Fruit fly (Drosophila melanogaster): Measurements from ENCODE around the gene Kap-alpha3.

Kap-alpha3 gene

DNA sequence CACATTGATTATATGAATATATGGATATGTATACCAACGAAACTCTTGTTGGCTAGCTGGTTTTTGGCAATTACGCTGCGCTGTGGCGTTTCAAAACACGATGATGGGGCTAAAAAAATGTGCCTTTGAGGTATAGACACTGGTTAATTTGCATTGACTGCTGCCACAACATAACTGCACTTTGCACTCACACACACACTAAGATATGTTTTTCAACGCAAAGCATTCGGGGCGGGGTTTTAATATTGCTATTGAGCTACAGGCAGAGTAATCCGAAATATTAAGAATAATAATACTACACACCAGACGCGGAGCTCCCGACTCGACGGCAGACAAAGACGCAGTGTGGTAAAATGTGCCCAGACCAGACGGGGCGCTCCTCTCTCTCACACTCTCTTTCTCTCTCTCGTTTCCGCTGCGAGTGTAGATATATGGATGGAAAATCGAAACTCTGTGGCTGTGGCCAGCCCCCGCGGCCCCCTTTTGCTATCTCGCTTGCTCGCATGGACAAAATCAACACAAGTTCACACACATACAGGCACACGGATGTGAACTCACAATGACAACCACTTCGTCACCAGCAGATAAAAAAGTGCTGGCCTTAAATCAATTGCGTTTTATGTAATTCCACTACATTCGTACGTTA, 26.4 kb downstream of the Kap-alpha3 start (continued):
- TF ChIP-seq dysf (GFP tag; IDR thresholded peaks at IDR 0.05) (no peak), jumu (GFP tag; optimal IDR thresholded peaks at IDR 0.05) (no peak), zen2 (GFP tag; IDR thresholded peaks at IDR 0.05; ENCODE audit: partially characterized antibody) (no peak), wek (GFP tag; optimal IDR thresholded peaks at IDR 0.05) (peak; percentile 73), CG17829 (tag; optimal IDR thresholded peaks at IDR 0.05) (no peak), vnd (GFP tag; IDR thresholded peaks at IDR 0.05; ENCODE audit: partially characterized antibody) (no peak), CTCF (GFP tag; optimal IDR thresholded peaks at IDR 0.05) (peak; percentile 13), CG4617 (GFP tag; optimal IDR thresholded peaks at IDR 0.05; ENCODE audit: borderline replicate concordance) (peak; percentile 3), nerfin-1 (tag; optimal IDR thresholded peaks at IDR 0.05) (peak; percentile 43), en (GFP tag; optimal IDR thresholded peaks at IDR 0.05) (peak; percentile 27), CG9727 (GFP tag; optimal IDR thresholded peaks at IDR 0.05) (peak; percentile 20), emc (GFP tag; optimal IDR thresholded peaks at IDR 0.05) (no peak), ttk (GFP tag; IDR thresholded peaks at IDR 0.05) (no peak), run (tag; optimal IDR thresholded peaks at IDR 0.05) (peak; percentile 49), CG2120 (GFP tag; optimal IDR thresholded peaks at IDR 0.05) (peak; percentile 21), CG10959 (GFP tag; IDR thresholded peaks at IDR 0.05) (no peak), disco-r (GFP tag; optimal IDR thresholded peaks at IDR 0.05) (peak; percentile 32), eve (GFP tag; optimal IDR thresholded peaks at IDR 0.05) (no peak), CG18599 (GFP tag; optimal IDR thresholded peaks at IDR 0.05) (peak; percentile 82), ap (GFP tag; IDR thresholded peaks at IDR 0.05) (no peak), Myb (GFP tag; optimal IDR thresholded peaks at IDR 0.05) (no peak), CG8359 (GFP tag; optimal IDR thresholded peaks at IDR 0.05; ENCODE audit: borderline replicate concordance) (no peak), Elba2 (GFP tag; optimal IDR thresholded peaks at IDR 0.05) (no peak), seq (GFP tag; IDR thresholded peaks at IDR 0.05) (no peak), caup (GFP tag; optimal IDR thresholded peaks at IDR 0.05; ENCODE audit: severe bottlenecking) (peak; percentile 87), CG6272 (GFP tag; IDR thresholded peaks at IDR 0.05) (no peak), sim (GFP tag; IDR thresholded peaks at IDR 0.05) (no peak), Nf-YC (tag; optimal IDR thresholded peaks at IDR 0.05) (peak; percentile 42), Sry-δ (GFP tag; optimal IDR thresholded peaks at IDR 0.05) (peak; percentile 27), Bdp1 (GFP tag; optimal IDR thresholded peaks at IDR 0.05) (peak; percentile 27), Atf6 (GFP tag; IDR thresholded peaks at IDR 0.05) (no peak), HLH4C (GFP tag; IDR thresholded peaks at IDR 0.05; ENCODE audit: partially characterized antibody) (no peak), CG14667 (GFP tag; IDR thresholded peaks at IDR 0.05) (no peak), CG13894 (tag; optimal IDR thresholded peaks at IDR 0.05) (peak; percentile 66), otp (GFP tag; IDR thresholded peaks at IDR 0.05) (no peak), ken (GFP tag; IDR thresholded peaks at IDR 0.05) (no peak), ranshi (GFP tag; IDR thresholded peaks at IDR 0.05) (no peak)

DNA sequence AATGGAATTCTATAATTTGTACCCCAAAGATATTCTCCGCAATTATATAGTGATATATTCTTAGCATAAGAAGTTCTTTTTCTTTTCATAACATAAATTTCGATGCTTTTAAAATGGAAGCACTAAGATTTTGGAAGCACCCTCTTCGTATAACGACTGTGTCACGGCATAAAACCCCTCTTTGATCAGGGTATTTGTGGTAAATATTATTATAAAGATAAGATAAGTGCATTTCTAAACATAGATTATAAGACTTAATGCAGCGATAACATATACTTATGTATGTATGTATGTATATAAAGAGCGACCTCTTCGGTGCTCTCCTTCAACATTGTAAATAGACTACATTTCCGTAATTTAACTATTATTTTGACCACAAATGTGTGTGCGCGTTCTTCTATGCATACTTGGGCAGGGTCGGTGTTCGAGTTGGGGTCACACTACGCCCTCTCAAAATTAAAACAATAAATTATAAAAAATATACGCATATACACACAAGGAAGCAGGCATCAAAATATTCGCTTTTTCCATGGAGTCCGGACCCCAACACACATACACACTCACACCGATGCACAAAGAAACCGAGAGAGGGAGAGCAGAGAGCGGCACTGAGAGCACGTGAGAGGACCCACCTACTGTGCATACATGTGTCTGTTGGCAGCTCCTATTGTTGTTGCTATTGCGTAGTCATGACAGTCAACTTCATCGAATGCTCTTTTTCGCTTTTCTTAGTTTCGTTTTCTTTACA, 27.1 kb downstream of the Kap-alpha3 start:
- TF ChIP-seq cad (GFP tag; optimal IDR thresholded peaks at IDR 0.05) (peak; percentile 24), Sox100B (GFP tag; optimal IDR thresholded peaks at IDR 0.05) (peak; percentile 13), croc (GFP tag; conservative IDR thresholded peaks at IDR 0.05) (no peak), D19B (GFP tag; optimal IDR thresholded peaks at IDR 0.05) (no peak), corto (GFP tag; optimal IDR thresholded peaks at IDR 0.05) (peak; percentile 42), Sox102F (GFP tag; optimal IDR thresholded peaks at IDR 0.05) (no peak), psq (GFP tag; optimal IDR thresholded peaks at IDR 0.05) (no peak), NC2α (GFP tag; optimal IDR thresholded peaks at IDR 0.05) (no peak), ATbp (GFP tag; optimal IDR thresholded peaks at IDR 0.05) (peak; percentile 27), CG14014 (GFP tag; IDR thresholded peaks at IDR 0.05) (no peak), kah (GFP tag; optimal IDR thresholded peaks at IDR 0.05) (peak; percentile 1), Tbp (GFP tag; optimal IDR thresholded peaks at IDR 0.05) (peak; percentile 44), CG2202 (tag; optimal IDR thresholded peaks at IDR 0.05) (peak; percentile 22), exex (tag; optimal IDR thresholded peaks at IDR 0.05) (peak; percentile 39), nerfin-1 (tag; optimal IDR thresholded peaks at IDR 0.05) (peak; percentile 25), inv (GFP tag; IDR thresholded peaks at IDR 0.05; ENCODE audit: partially characterized antibody) (no peak)

Data from whole organism, embryonic.